Worm (Caenorhabditis elegans): ENCODE measurements around the gene C50B6.3.

DNA sequence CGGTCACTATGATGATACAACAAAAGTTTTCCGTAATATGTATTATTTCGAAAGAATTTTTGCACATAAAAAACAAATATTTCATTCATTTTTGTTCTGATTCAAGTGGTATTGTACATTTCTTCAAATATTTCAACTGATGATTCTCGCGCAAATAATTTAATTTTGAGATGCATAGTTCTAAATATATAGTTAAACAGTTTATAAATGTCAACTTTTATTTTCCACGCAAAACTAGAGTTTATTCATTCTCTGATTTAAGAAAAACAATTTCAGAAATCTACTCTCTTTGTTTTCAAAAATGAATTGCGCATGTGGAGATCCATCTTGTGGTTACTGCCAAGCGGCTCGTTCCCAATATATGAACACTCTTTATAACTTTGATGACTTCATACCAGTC lies 49.1 kb upstream of the C50B6.3 start, which contains the start of gene zip-5:
- TF ChIP-seq npax-4 (tag; optimal IDR thresholded peaks at IDR 0.05) (no peak), nhr-11 (tag; optimal IDR thresholded peaks at IDR 0.05) (no peak)

Data from whole organism, late embryonic.